Worm (Caenorhabditis elegans): ENCODE data around the gene F13E9.19.

Gene F13E9.19

ce11 chrIV:10918877-10919560, 19.8 kb downstream of the F13E9.19 start (continued):
- TF ChIP-seq nhr-19 (GFP tag; conservative IDR thresholded peaks at IDR 0.05) (peak; percentile 82), lir-3 (tag; optimal IDR thresholded peaks at IDR 0.05; ENCODE audit: poor library complexity) (no peak), sox-4 (tag; optimal IDR thresholded peaks at IDR 0.05) (no peak), nhr-237 (tag; optimal IDR thresholded peaks at IDR 0.05) (peak; percentile 49), isw-1 (GFP tag; IDR thresholded peaks at IDR 0.05) (peak; percentile 62), unc-98 (GFP tag; IDR thresholded peaks at IDR 0.05) (no peak), tbx-2 (tag; optimal IDR thresholded peaks at IDR 0.05) (peak; percentile 87), nhr-84 (tag; optimal IDR thresholded peaks at IDR 0.05) (no peak), efl-3 (GFP tag; optimal IDR thresholded peaks at IDR 0.05) (no peak), mab-9 (GFP tag; IDR thresholded peaks at IDR 0.05) (no peak), lin-14 (GFP tag; optimal IDR thresholded peaks at IDR 0.05) (peak; percentile 99), C04F5.9 (tag; optimal IDR thresholded peaks at IDR 0.05) (no peak), mef-2 (tag; optimal IDR thresholded peaks at IDR 0.05) (no peak), ceh-63 (GFP tag; optimal IDR thresholded peaks at IDR 0.05) (no peak), unc-30 (tag; optimal IDR thresholded peaks at IDR 0.05) (no peak), fos-1 (tag; optimal IDR thresholded peaks at IDR 0.05) (peak; percentile 48), ama-1 (optimal IDR thresholded peaks at IDR 0.05) (no peak), aha-1 (tag; optimal IDR thresholded peaks at IDR 0.05) (peak; percentile 48), tlp-1 (tag; optimal IDR thresholded peaks at IDR 0.05) (no peak), aly-2 (tag; optimal IDR thresholded peaks at IDR 0.05) (no peak), hlh-17 (GFP tag; optimal IDR thresholded peaks at IDR 0.05; ENCODE audit: borderline replicate concordance) (no peak), nhr-90 (tag; optimal IDR thresholded peaks at IDR 0.05; ENCODE audit: poor library complexity) (peak; percentile 49), fkh-4 (tag; optimal IDR thresholded peaks at IDR 0.05; ENCODE audit: borderline replicate concordance) (no peak), skn-1 (tag; optimal IDR thresholded peaks at IDR 0.05) (peak; percentile 60), nhr-76 (tag; optimal IDR thresholded peaks at IDR 0.05) (no peak), irx-1 (tag; optimal IDR thresholded peaks at IDR 0.05) (peak; percentile 72), ceh-88 (GFP tag; IDR thresholded peaks at IDR 0.05) (peak; percentile 46; the same call in 1 of the 2 replicates), ceh-8 (GFP tag; optimal IDR thresholded peaks at IDR 0.05) (peak; percentile 63), ztf-4 (tag; optimal IDR thresholded peaks at IDR 0.05) (peak; percentile 21), hlh-4 (tag; optimal IDR thresholded peaks at IDR 0.05) (no peak), pqm-1 (tag; optimal IDR thresholded peaks at IDR 0.05) (no peak), mep-1 (tag; optimal IDR thresholded peaks at IDR 0.05) (peak; percentile 81), nhr-28 (tag; optimal IDR thresholded peaks at IDR 0.05) (no peak), vab-15 (tag; optimal IDR thresholded peaks at IDR 0.05) (no peak), swsn-7 (tag; optimal IDR thresholded peaks at IDR 0.05) (peak; percentile 85), rnt-1 (tag; optimal IDR thresholded peaks at IDR 0.05) (peak; percentile 70), lin-13 (GFP tag; optimal IDR thresholded peaks at IDR 0.05) (peak; percentile 74), nhr-77 (tag; optimal IDR thresholded peaks at IDR 0.05) (peak; percentile 75), pax-3 (tag; optimal IDR thresholded peaks at IDR 0.05) (peak; percentile 9), nhr-12 (tag; optimal IDR thresholded peaks at IDR 0.05) (no peak), lin-15B (tag; optimal IDR thresholded peaks at IDR 0.05) (peak; percentile 67), pag-3 (tag; optimal IDR thresholded peaks at IDR 0.05; ENCODE audit: borderline replicate concordance, insufficient read depth) (peak; percentile 22), sup-37 (GFP tag; optimal IDR thresholded peaks at IDR 0.05) (no peak), fkh-8 (tag; optimal IDR thresholded peaks at IDR 0.05) (peak; percentile 84)

DNA sequence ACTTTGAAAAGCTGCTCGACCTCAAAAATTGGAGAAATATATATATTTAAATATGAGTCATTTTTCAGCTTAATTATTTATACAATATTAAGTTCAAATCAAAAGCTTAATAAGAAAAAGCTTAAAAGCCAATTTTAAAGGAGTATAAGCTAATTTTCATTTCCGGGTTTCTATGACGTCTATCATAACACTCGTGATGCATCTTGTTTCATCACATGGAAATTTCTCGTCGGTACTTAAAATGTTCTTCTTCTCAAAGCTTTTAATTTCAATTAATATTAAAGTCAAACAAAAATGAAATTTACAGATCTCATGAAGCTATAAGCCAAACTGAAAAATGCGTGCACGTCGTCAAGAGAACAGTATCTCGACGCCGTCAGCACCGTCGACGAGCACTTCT, 20.6 kb downstream of the F13E9.19 start, which contains the start of gene rbr-2:
Gene rbr-2 (plus strand): TSS at position 301 of the 400 bp plus-strand sequence.
- no peak for TF ChIP-seq ama-1 (optimal IDR thresholded peaks at IDR 0.05)
- TF ChIP-seq ceh-90 (tag; optimal IDR thresholded peaks at IDR 0.05), result no peak
- TF ChIP-seq ceh-82 (tag; optimal IDR thresholded peaks at IDR 0.05), result no peak
- no peak for TF ChIP-seq nhr-77 (tag; optimal IDR thresholded peaks at IDR 0.05)
- no peak for TF ChIP-seq lin-15B (tag; optimal IDR thresholded peaks at IDR 0.05)
- no peak for TF ChIP-seq unc-130 (tag; optimal IDR thresholded peaks at IDR 0.05)
- no peak for TF ChIP-seq nhr-237 (tag; optimal IDR thresholded peaks at IDR 0.05)
- no peak for TF ChIP-seq zag-1 (tag; optimal IDR thresholded peaks at IDR 0.05)
- TF ChIP-seq zip-4 (GFP tag; optimal IDR thresholded peaks at IDR 0.05), result no peak
- TF ChIP-seq aly-2 (tag; optimal IDR thresholded peaks at IDR 0.05), result no peak
- TF ChIP-seq pax-3 (tag; optimal IDR thresholded peaks at IDR 0.05), result no peak
- TF ChIP-seq pqm-1 (tag; optimal IDR thresholded peaks at IDR 0.05), result no peak
- no peak for TF ChIP-seq aha-1 (tag; optimal IDR thresholded peaks at IDR 0.05)
- TF ChIP-seq efl-3 (GFP tag; optimal IDR thresholded peaks at IDR 0.05), result no peak
